Worm (Caenorhabditis elegans) whole organism, L2 larva: ENCODE results near the gene cpt-1.
"Not testable (repeated sequence)": the region's sequence is repeated elsewhere in the genome, so short reads cannot be mapped to it uniquely, and the experiment has no call there.

Experiments used
- C34F6.9 ChIP-seq: fragments of 150-350 bp; optimal IDR thresholded peaks from 2 replicates; lab custom pipeline; 2014; ENCODE audit warnings: missing biosample characterization, missing genetic modification characterization
- Y55F3AM.14 ChIP-seq: fragments of 200-800 bp; sonication (Bioruptor generic); optimal IDR thresholded peaks from 2 replicates; lab custom pipeline; 2018; ENCODE audit warnings: mild to moderate bottlenecking, missing genetic modification characterization, missing compliant biosample characterization
- ZK546.5 ChIP-seq: sonication (generic microtip); optimal IDR thresholded peaks from 2 replicates; lab custom pipeline; 2017; ENCODE audit warnings: missing biosample characterization, missing genetic modification characterization
- alr-1 ChIP-seq: fragments of 150-350 bp; optimal IDR thresholded peaks from 2 replicates; lab custom pipeline; 2014; ENCODE audit warnings: missing biosample characterization, missing genetic modification characterization
- aly-2 ChIP-seq: fragments of 150-350 bp; optimal IDR thresholded peaks from 2 replicates; lab custom pipeline; 2014; ENCODE audit warnings: missing biosample characterization, missing genetic modification characterization
- ama-1 ChIP-seq: fragments of 150-350 bp; optimal IDR thresholded peaks from 2 replicates; lab custom pipeline; 2018; ENCODE audit warnings: inconsistent platforms
- blmp-1 ChIP-seq: sonication (generic microtip); optimal IDR thresholded peaks from 2 replicates; lab custom pipeline; 2017; ENCODE audit warnings: missing genetic modification characterization, mild to moderate bottlenecking, missing compliant biosample characterization, antibody characterized with exemption, moderate library complexity; ENCODE audit not compliant: insufficient read depth
- ceh-16 ChIP-seq: fragments of 150-350 bp; optimal IDR thresholded peaks from 2 replicates; lab custom pipeline; 2014; ENCODE audit warnings: missing biosample characterization, missing genetic modification characterization
- crh-2 ChIP-seq: sonication (generic microtip); optimal IDR thresholded peaks from 2 replicates; lab custom pipeline; 2017; ENCODE audit warnings: missing biosample characterization, missing genetic modification characterization
- elt-1 ChIP-seq: fragments of 150-350 bp; optimal IDR thresholded peaks from 2 replicates; lab custom pipeline; 2014; ENCODE audit warnings: missing biosample characterization, missing genetic modification characterization
- fos-1 ChIP-seq: fragments of 150-350 bp; optimal IDR thresholded peaks from 2 replicates; lab custom pipeline; 2014; ENCODE audit warnings: missing biosample characterization, missing genetic modification characterization
- gmeb-1 ChIP-seq: fragments of 150-350 bp; optimal IDR thresholded peaks from 2 replicates; lab custom pipeline; 2014; ENCODE audit warnings: missing biosample characterization, missing genetic modification characterization
- lin-11 ChIP-seq: fragments of 150-350 bp; sonication (generic microtip); optimal IDR thresholded peaks from 2 replicates; lab custom pipeline; 2014; ENCODE audit warnings: missing biosample characterization, missing genetic modification characterization, inconsistent platforms, mixed read lengths
- lin-13 ChIP-seq: fragments of 150-350 bp; optimal IDR thresholded peaks from 2 replicates; lab custom pipeline; 2014; ENCODE audit warnings: missing biosample characterization, missing genetic modification reagents, missing genetic modification characterization
- lsy-2 ChIP-seq, 2 experiments: fragments of 150-350 bp in 1 of 2; sonication (generic microtip) in 1 of 2; optimal IDR thresholded peaks; 2 replicates each; lab custom pipeline; 2014 to 2017; ENCODE audit warnings: missing biosample characterization in 2 of 2, missing genetic modification characterization in 2 of 2
- mab-5 ChIP-seq: fragments of 150-350 bp; optimal IDR thresholded peaks from 2 replicates; lab custom pipeline; 2014; ENCODE audit warnings: missing biosample characterization, missing genetic modification characterization
- nhr-10 ChIP-seq: sonication (generic microtip); optimal IDR thresholded peaks from 2 replicates; lab custom pipeline; 2017; ENCODE audit warnings: missing biosample characterization, missing genetic modification characterization
- nhr-12 ChIP-seq: fragments of 150-350 bp; optimal IDR thresholded peaks from 2 replicates; lab custom pipeline; 2014; ENCODE audit warnings: missing biosample characterization, missing genetic modification characterization
- nhr-129 ChIP-seq: fragments of 150-350 bp; optimal IDR thresholded peaks from 2 replicates; lab custom pipeline; 2014; ENCODE audit warnings: missing biosample characterization, missing genetic modification characterization
- nhr-23 ChIP-seq: fragments of 150-350 bp; optimal IDR thresholded peaks from 2 replicates; lab custom pipeline; 2014; ENCODE audit warnings: missing biosample characterization, missing genetic modification reagents, missing genetic modification characterization
- nhr-25 ChIP-seq: fragments of 150-350 bp; sonication (generic microtip); optimal IDR thresholded peaks from 3 replicates; lab custom pipeline; 2014; ENCODE audit warnings: missing biosample characterization, missing genetic modification characterization
- nhr-6 ChIP-seq: fragments of 150-350 bp; optimal IDR thresholded peaks from 2 replicates; lab custom pipeline; 2014; ENCODE audit warnings: missing biosample characterization, missing genetic modification characterization
- nhr-77 ChIP-seq: fragments of 150-350 bp; optimal IDR thresholded peaks from 2 replicates; lab custom pipeline; 2014; ENCODE audit warnings: missing biosample characterization, missing genetic modification characterization
- peb-1 ChIP-seq: fragments of 150-350 bp; optimal IDR thresholded peaks from 2 replicates; lab custom pipeline; 2014; ENCODE audit warnings: missing biosample characterization, missing genetic modification characterization
- sem-4 ChIP-seq: fragments of 150-350 bp; optimal IDR thresholded peaks from 2 replicates; lab custom pipeline; 2014; ENCODE audit warnings: missing biosample characterization, missing genetic modification reagents, missing genetic modification characterization
- skn-1 ChIP-seq: sonication (generic microtip); optimal IDR thresholded peaks from 2 replicates; lab custom pipeline; 2017; ENCODE audit warnings: missing biosample characterization, missing genetic modification characterization
- sma-9 ChIP-seq, 2 experiments: fragments of 150-350 bp in 1 of 2; sonication (generic microtip) in 1 of 2; optimal IDR thresholded peaks; 2 replicates each; lab custom pipeline; 2014 to 2016; ENCODE audit warnings: missing genetic modification characterization in 2 of 2, mild to moderate bottlenecking in 1 of 2, missing biosample characterization in 1 of 2, missing compliant biosample characterization in 1 of 2, missing genetic modification reagents in 1 of 2, moderate library complexity in 1 of 2
- snpc-4 ChIP-seq: fragments of 150-350 bp; optimal IDR thresholded peaks from 2 replicates; lab custom pipeline; 2014; ENCODE audit warnings: missing biosample characterization, missing genetic modification characterization
- unc-39 ChIP-seq: fragments of 150-350 bp; optimal IDR thresholded peaks from 2 replicates; lab custom pipeline; 2014; ENCODE audit warnings: missing biosample characterization, missing genetic modification characterization
- unc-55 ChIP-seq: fragments of 150-350 bp; sonication (generic microtip); optimal IDR thresholded peaks from 3 replicates; lab custom pipeline; 2014; ENCODE audit warnings: missing biosample characterization, missing genetic modification reagents, missing genetic modification characterization
- unc-62 ChIP-seq: fragments of 150-350 bp; optimal IDR thresholded peaks from 2 replicates; lab custom pipeline; 2014; ENCODE audit warnings: missing biosample characterization, missing genetic modification reagents, missing genetic modification characterization
- zag-1 ChIP-seq: fragments of 150-350 bp; optimal IDR thresholded peaks from 2 replicates; lab custom pipeline; 2014; ENCODE audit warnings: missing biosample characterization, missing genetic modification characterization
- ztf-11 ChIP-seq: sonication (generic microtip); optimal IDR thresholded peaks from 2 replicates; lab custom pipeline; 2017; ENCODE audit warnings: missing biosample characterization, missing genetic modification characterization

The cpt-1 gene

DNA sequence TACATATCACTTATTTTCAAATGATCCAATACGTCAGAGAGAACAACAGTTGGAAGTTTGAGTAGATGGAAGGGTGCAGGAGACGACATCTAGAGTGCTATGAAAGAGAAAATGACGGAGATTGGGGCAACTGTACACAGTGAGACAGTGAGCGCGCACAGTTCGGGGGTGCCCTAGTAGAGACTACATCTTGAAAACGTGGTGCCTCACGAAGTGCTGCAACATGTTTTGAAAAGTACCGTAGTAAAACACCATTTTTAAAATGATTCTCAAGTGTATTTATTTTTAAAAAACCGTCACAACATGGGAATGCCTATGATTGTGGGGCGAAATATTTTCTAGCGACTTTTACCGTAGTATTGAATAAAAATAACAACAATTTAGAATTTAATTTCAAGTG lies 42.5 kb downstream of the cpt-1 start, which contains the start of gene Y46G5A.39:
Gene Y46G5A.39 (minus strand): TSS at position 101 of the 400 bp plus-strand sequence.
- not testable (repeated sequence) for TF ChIP-seq blmp-1; ceh-16 (tag; lab: Kevin White, UChicago); fos-1 (tag; lab: Kevin White, UChicago)

- TF ChIP-seq lin-13 (GFP tag; lab: Kevin White, UChicago) (no peak), lin-11 (no peak), sma-9 (GFP tag; optimal IDR thresholded peaks at IDR 0.05; lab: Kevin White, UChicago) (no peak), sma-9 (tag; optimal IDR thresholded peaks at IDR 0.05; lab: Kevin White, UChicago) (no peak), nhr-6 (no peak), elt-1 (tag; lab: Kevin White, UChicago) (no peak), ama-1 (lab: Kevin White, UChicago) (no peak), Y55F3AM.14 (GFP tag; lab: Kevin White, UChicago) (no peak), ztf-11 (no peak), nhr-77 (tag; lab: Kevin White, UChicago) (no peak), nhr-25 (tag; lab: Kevin White, UChicago) (no peak), nhr-10 (tag; lab: Kevin White, UChicago) (no peak), zag-1 (tag; lab: Kevin White, UChicago) (no peak), lsy-2 (tag; optimal IDR thresholded peaks at IDR 0.05; lab: Kevin White, UChicago) (no peak), unc-62 (GFP tag; lab: Kevin White, UChicago) (no peak), aly-2 (no peak), ZK546.5 (tag; lab: Kevin White, UChicago) (no peak), nhr-12 (no peak), snpc-4 (tag; lab: Kevin White, UChicago) (no peak), ceh-16 (tag; lab: Kevin White, UChicago) (no peak)
Observed at ce11 chrII:12739306-12739705, 56.9 kb downstream of the cpt-1 start.

ce11 chrII:12738284-12739201 lies 57.7 kb downstream of the cpt-1 start, which contains the start of gene pisy-1:
pisy-1 (minus strand) TSS chrII:12738334.
- TF ChIP-seq unc-55 (peak; percentile 82), C34F6.9 (peak; percentile 71), sma-9 (GFP tag; optimal IDR thresholded peaks at IDR 0.05; lab: Kevin White, UChicago) (peak; percentile 27), sma-9 (tag; optimal IDR thresholded peaks at IDR 0.05; lab: Kevin White, UChicago) (no peak), snpc-4 (tag; lab: Kevin White, UChicago) (peak; percentile 6), unc-39 (tag; lab: Kevin White, UChicago) (no peak), peb-1 (tag; lab: Kevin White, UChicago) (no peak), lin-13 (GFP tag; lab: Kevin White, UChicago) (peak; percentile 49), nhr-6 (no peak), alr-1 (tag; lab: Kevin White, UChicago) (no peak), mab-5 (tag; lab: Kevin White, UChicago) (no peak), nhr-25 (tag; lab: Kevin White, UChicago) (peak; percentile 44), crh-2 (tag; lab: Kevin White, UChicago) (peak; percentile 49), nhr-23 (tag; lab: Kevin White, UChicago) (no peak), gmeb-1 (tag; lab: Kevin White, UChicago) (peak; percentile 75), lsy-2 (tag; optimal IDR thresholded peaks at IDR 0.05; lab: Kevin White, UChicago) (peak; percentile 26 to 73), nhr-129 (tag; lab: Kevin White, UChicago) (peak; percentile 56), sem-4 (peak; percentile 15), skn-1 (tag; lab: Kevin White, UChicago) (no peak)
